Fruit fly (Drosophila melanogaster): ENCODE data around the gene Hyls1.

Hyls1 gene

DNA sequence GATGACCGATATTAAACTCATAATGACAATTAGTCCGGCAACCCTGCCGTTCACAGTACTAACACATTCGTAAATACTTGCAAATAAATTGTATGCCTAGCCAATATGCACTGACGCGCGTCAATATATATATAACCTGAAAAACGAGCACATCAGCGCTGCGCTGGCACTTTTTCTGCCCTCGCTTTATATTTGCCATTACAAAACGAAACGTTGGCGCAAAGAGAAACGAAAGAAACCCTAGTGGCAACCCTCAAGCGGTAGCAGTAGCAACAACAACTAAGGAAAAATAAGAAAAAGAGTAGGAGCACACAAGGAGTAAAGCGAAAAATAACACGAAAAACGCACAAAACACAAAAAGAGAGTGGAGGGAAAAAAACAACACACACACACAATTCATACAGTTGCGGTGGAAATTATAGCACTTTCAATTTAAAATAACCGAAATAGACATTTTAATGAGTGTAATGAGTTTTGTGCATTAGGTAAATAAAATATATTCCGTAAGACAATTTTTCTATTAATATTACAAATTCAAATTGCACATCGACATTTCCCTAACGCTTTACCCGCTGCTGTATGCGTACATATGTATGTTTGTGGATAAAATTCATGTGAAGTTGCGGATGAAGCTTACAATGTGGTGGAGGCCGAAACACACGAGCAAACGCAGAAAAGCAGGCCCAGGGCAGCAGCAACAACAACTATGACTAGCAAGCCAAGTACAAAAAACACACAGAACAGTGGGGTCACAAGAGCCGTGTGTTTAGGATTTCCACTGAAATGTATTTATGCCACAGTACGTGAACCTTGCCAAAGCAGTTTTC is 1.5 kb downstream of the Hyls1 start (continued):
- TF ChIP-seq CG10654 (GFP tag; optimal IDR thresholded peaks at IDR 0.05) (peak; percentile 97), hth (optimal IDR thresholded peaks at IDR 0.05) (no peak), CG7357 (GFP tag; IDR thresholded peaks at IDR 0.05) (peak; percentile 96), CG4707 (GFP tag; optimal IDR thresholded peaks at IDR 0.05) (peak; percentile 97), Med (GFP tag) (peak; percentile 100), gro (GFP tag; optimal IDR thresholded peaks at IDR 0.05) (peak; percentile 98), sd (tag; optimal IDR thresholded peaks at IDR 0.05) (peak; percentile 97), scrt (GFP tag; optimal IDR thresholded peaks at IDR 0.05) (peak; percentile 98), CG9727 (GFP tag; optimal IDR thresholded peaks at IDR 0.05) (peak; percentile 99), CG3163 (GFP tag; optimal IDR thresholded peaks at IDR 0.05) (peak; percentile 89), Drgx (GFP tag; IDR thresholded peaks at IDR 0.05) (peak; percentile 99), MTF-1 (GFP tag; optimal IDR thresholded peaks at IDR 0.05; ENCODE audit: borderline replicate concordance) (peak; percentile 98), CG11456 (GFP tag; IDR thresholded peaks at IDR 0.05) (peak; percentile 98), ind (GFP tag; optimal IDR thresholded peaks at IDR 0.05) (peak; percentile 99), CG1647 (GFP tag; optimal IDR thresholded peaks at IDR 0.05) (peak; percentile 98), HLH3B (GFP tag; IDR thresholded peaks at IDR 0.05) (peak; percentile 99), her (GFP tag; optimal IDR thresholded peaks at IDR 0.05) (peak; percentile 95), hbn (GFP tag; IDR thresholded peaks at IDR 0.05; ENCODE audit: partially characterized antibody) (no peak), CG12391 (tag; optimal IDR thresholded peaks at IDR 0.05) (peak; percentile 99), CG14667 (GFP tag; IDR thresholded peaks at IDR 0.05) (peak; percentile 97), sens (GFP tag) (peak; percentile 100), Nf-YA (GFP tag; IDR thresholded peaks at IDR 0.05) (peak; percentile 98), CG8290 (GFP tag; optimal IDR thresholded peaks at IDR 0.05) (peak; percentile 98), CG8290 (tag; optimal IDR thresholded peaks at IDR 0.05) (peak; percentile 95 to 99), NFAT (GFP tag; IDR thresholded peaks at IDR 0.05) (peak; percentile 98), CG10321 (GFP tag; IDR thresholded peaks at IDR 0.05) (peak; percentile 88), unc-4 (GFP tag; IDR thresholded peaks at IDR 0.05; ENCODE audit: partially characterized antibody) (0 out of 2 replicates have a peak, but pooled peaks have one; percentile 10), Aef1 (GFP tag; IDR thresholded peaks at IDR 0.05) (peak; percentile 98), pum (GFP tag; optimal IDR thresholded peaks at IDR 0.05) (peak; percentile 98), CG17361 (GFP tag; IDR thresholded peaks at IDR 0.05) (peak; percentile 97), CG17359 (tag; optimal IDR thresholded peaks at IDR 0.05) (peak; percentile 99), CG14441 (GFP tag; IDR thresholded peaks at IDR 0.05) (peak; percentile 99), CG18476 (GFP tag; optimal IDR thresholded peaks at IDR 0.05) (peak; percentile 98), D19B (GFP tag; optimal IDR thresholded peaks at IDR 0.05) (peak; percentile 96), Rfx (GFP tag; IDR thresholded peaks at IDR 0.05) (peak; percentile 99), ftz-f1 (GFP tag; optimal IDR thresholded peaks at IDR 0.05) (peak; percentile 90), Hey (tag; optimal IDR thresholded peaks at IDR 0.05) (peak; percentile 96), jigr1 (GFP tag; IDR thresholded peaks at IDR 0.05) (peak; percentile 96), CG17186 (GFP tag; optimal IDR thresholded peaks at IDR 0.05) (peak; percentile 93), Sry-δ (GFP tag; optimal IDR thresholded peaks at IDR 0.05) (peak; percentile 67), CHES-1-like (GFP tag; optimal IDR thresholded peaks at IDR 0.05) (peak; percentile 98), CG9817 (tag; optimal IDR thresholded peaks at IDR 0.05) (peak; percentile 99), CG14710 (tag; optimal IDR thresholded peaks at IDR 0.05) (peak; percentile 98), Hsf (GFP tag; optimal IDR thresholded peaks at IDR 0.05) (peak; percentile 99), stc (GFP tag; IDR thresholded peaks at IDR 0.05) (peak; percentile 99), Hr78 (GFP tag; optimal IDR thresholded peaks at IDR 0.05) (peak in 1 of 2 experiments; percentile 96), Meics (GFP tag; optimal IDR thresholded peaks at IDR 0.05) (peak; percentile 99), CoRest (tag; optimal IDR thresholded peaks at IDR 0.05) (peak; percentile 99), zfh2 (GFP tag; optimal IDR thresholded peaks at IDR 0.05) (peak; percentile 96), gsb-n (tag; optimal IDR thresholded peaks at IDR 0.05) (peak; percentile 99)
